Worm (Caenorhabditis elegans) whole organism, young adult: ENCODE data around the gene fbxa-157.

Experiments used
- F33H1.4 ChIP-seq: fragments of 200-800 bp; sonication (Bioruptor generic); IDR thresholded peaks from 2 replicates; pipeline ENCODE4 v1.3.6; 2022; ENCODE audit warnings: missing genetic modification reagents, missing genetic modification characterization, missing compliant biosample characterization
- Y53F4B.3 ChIP-seq: fragments of 200-800 bp; sonication (Bioruptor generic); IDR thresholded peaks from 2 replicates; pipeline ENCODE4 v1.3.6; 2022; ENCODE audit warnings: missing genetic modification reagents, missing genetic modification characterization, missing compliant biosample characterization
- chd-7 ChIP-seq: sonication (generic microtip); optimal IDR thresholded peaks from 2 replicates; lab custom pipeline; 2016; ENCODE audit warnings: mild to moderate bottlenecking, missing genetic modification characterization, moderate library complexity, missing compliant biosample characterization
- egl-18 ChIP-seq: fragments of 200-800 bp; sonication (Bioruptor generic); IDR thresholded peaks from 2 replicates; pipeline ENCODE4 v1.3.6; 2022; ENCODE audit warnings: missing genetic modification reagents, missing genetic modification characterization, missing compliant biosample characterization
- egrh-3 ChIP-seq: fragments of 200-800 bp; sonication (Bioruptor generic); IDR thresholded peaks from 2 replicates; pipeline ENCODE4 v1.3.6; 2022; ENCODE audit warnings: missing genetic modification reagents, missing genetic modification characterization, missing compliant biosample characterization
- ekl-4 ChIP-seq: fragments of 200-800 bp; sonication (Bioruptor generic); IDR thresholded peaks from 2 replicates; pipeline ENCODE4 v1.3.6; 2022; ENCODE audit warnings: missing genetic modification reagents, missing genetic modification characterization, missing compliant biosample characterization
- gei-17 ChIP-seq: fragments of 200-800 bp; sonication (Bioruptor generic); optimal IDR thresholded peaks from 2 replicates; lab custom pipeline; 2018; ENCODE audit warnings: mild to moderate bottlenecking, missing genetic modification characterization, missing compliant biosample characterization
- ztf-28 ChIP-seq: fragments of 200-800 bp; sonication (Bioruptor generic); IDR thresholded peaks from 2 replicates; pipeline ENCODE4 v1.3.6; 2022; ENCODE audit warnings: missing genetic modification reagents, missing genetic modification characterization, missing compliant biosample characterization

DNA sequence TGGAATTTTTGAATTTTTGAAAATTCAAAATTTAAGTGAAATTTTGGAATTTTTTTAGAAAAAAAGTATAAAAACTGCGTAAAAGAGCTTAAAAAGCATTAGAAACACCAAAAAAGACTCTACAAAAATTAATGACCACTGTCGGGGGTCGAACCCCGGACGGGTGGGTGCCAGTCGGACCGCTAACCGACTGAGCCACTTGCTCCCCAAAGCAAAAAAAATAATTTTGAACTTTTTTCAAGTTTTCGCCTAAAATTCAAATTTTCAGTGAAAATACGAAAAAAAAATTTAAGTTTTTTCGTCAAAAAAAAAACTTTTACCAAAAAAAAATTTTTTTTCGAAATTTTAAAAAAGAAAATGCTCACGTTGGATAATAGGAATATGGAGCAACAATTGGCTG is 47.7 kb downstream of the fbxa-157 start:
- TF ChIP-seq chd-7 (tag; lab: Kevin White, UChicago): no peak
- no peak for TF ChIP-seq egrh-3
- TF ChIP-seq F33H1.4: no peak
- TF ChIP-seq egl-18 (GFP tag; lab: Robert Waterston, UW): no peak
- no peak for TF ChIP-seq Y53F4B.3 (GFP tag; lab: Robert Waterston, UW)
- no peak for TF ChIP-seq gei-17
- TF ChIP-seq ekl-4: no peak
- TF ChIP-seq ztf-28: no peak
